Worm (Caenorhabditis elegans) whole organism, L4/young adult: Measurements from ENCODE around the gene str-35.
"Not testable (repeated sequence)": the region's sequence is repeated elsewhere in the genome, so short reads cannot be mapped to it uniquely, and the experiment has no call there.

Experiments used
- W03F9.2 ChIP-seq: fragments of 150-350 bp; optimal IDR thresholded peaks from 2 replicates; lab custom pipeline; 2014; ENCODE audit warnings: missing biosample characterization, missing genetic modification characterization
- dao-5 ChIP-seq: sonication (generic microtip); optimal IDR thresholded peaks from 2 replicates; lab custom pipeline; 2016; ENCODE audit warnings: missing genotype, missing genetic modification characterization, moderate library complexity, missing compliant biosample characterization
- him-1 ChIP-seq: sonication (generic microtip); optimal IDR thresholded peaks from 2 replicates; lab custom pipeline; 2016; ENCODE audit warnings: missing genotype, missing genetic modification reagents, missing genetic modification characterization, missing compliant biosample characterization

Gene str-35

ce11 chrV:4474543-4474942, at the start of gene str-35:
TSS of gene str-35 (plus strand) at chrV:4474843.
- not testable (repeated sequence) for TF ChIP-seq W03F9.2, dao-5, him-1 (tag; lab: Kevin White, UChicago)

ce11 chrV:4428202-4428601, 46.4 kb upstream of the str-35 start, which contains the start of gene Y47D7A.11:
TSS of gene Y47D7A.11 (minus strand) at chrV:4428302.
- no peak for TF ChIP-seq dao-5 (tag; lab: Kevin White, UChicago)
- TF ChIP-seq him-1 (tag; lab: Kevin White, UChicago): no peak
- TF ChIP-seq W03F9.2 (tag; lab: Kevin White, UChicago): no peak

- TF ChIP-seq him-1 (tag; lab: Kevin White, UChicago) (no peak), dao-5 (tag; lab: Kevin White, UChicago) (no peak), W03F9.2 (tag; lab: Kevin White, UChicago) (no peak)
Measured at ce11 chrV:4429576-4429975, 45.1 kb upstream of the str-35 start, which contains the start of gene Y47D7A.12. TSS of gene Y47D7A.12 (minus strand) at chrV:4429676.

ce11 chrV:4432783-4433237, 41.8 kb upstream of the str-35 start, which contains the start of gene Y47D7A.15:
TSS of gene Y47D7A.15 (minus strand) at chrV:4433187.
- TF ChIP-seq W03F9.2 (tag; lab: Kevin White, UChicago) (no peak), him-1 (tag; lab: Kevin White, UChicago) (no peak)

DNA sequence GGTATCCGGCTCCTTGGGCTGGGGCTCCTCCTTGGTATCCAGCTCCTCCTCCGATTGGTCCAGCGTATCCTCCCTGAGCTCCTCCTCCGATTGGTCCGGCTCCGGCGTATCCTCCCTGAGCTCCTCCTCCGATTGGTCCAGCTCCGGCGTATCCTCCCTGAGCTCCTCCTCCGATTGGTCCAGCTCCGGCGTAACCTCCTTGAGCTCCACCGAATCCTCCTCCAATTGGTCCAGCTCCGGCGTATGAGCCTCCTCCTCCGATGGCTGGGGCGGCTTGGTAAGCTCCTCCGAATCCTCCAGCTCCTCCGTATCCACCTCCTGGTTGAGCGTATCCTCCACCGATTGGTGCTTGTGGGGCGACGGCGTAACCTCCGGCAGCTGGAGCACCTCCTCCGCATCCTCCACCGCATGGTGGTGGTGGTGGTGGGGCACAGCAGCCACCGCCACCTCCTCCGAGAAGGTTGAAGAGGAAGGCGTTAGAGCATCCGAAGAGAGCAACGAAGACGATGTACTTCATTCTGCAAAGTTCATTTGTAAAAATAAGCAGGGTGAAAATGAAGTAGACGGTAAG, 39.1 kb upstream of the str-35 start, which contains the start of gene Y47D7A.13:
TSS of gene Y47D7A.13 (minus strand) at position 517 of the 571 bp plus-strand sequence.
- TF ChIP-seq dao-5 (tag; lab: Kevin White, UChicago): no peak

DNA sequence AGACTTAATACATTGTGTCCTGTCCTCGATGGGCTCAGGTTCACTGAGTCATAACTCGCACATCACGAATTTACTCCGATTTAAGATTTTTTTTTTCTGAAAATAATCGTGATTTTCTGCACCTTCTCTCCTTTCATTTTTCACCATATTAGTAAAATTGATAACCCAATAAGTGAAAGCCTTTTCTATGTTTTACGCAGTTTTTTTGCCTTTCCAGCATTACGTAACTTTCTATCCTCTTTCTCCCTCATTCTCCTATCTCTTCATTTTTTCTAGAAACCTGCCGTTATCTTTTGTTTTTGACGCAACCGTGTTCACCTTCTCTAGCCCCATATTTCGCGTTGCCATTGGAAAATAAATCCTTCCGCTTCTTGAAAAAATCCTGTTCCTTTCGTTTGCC, 37.4 kb upstream of the str-35 start:
- TF ChIP-seq W03F9.2 (tag; lab: Kevin White, UChicago): no peak
- TF ChIP-seq dao-5 (tag; lab: Kevin White, UChicago): no peak
- TF ChIP-seq him-1 (tag; lab: Kevin White, UChicago): no peak

DNA sequence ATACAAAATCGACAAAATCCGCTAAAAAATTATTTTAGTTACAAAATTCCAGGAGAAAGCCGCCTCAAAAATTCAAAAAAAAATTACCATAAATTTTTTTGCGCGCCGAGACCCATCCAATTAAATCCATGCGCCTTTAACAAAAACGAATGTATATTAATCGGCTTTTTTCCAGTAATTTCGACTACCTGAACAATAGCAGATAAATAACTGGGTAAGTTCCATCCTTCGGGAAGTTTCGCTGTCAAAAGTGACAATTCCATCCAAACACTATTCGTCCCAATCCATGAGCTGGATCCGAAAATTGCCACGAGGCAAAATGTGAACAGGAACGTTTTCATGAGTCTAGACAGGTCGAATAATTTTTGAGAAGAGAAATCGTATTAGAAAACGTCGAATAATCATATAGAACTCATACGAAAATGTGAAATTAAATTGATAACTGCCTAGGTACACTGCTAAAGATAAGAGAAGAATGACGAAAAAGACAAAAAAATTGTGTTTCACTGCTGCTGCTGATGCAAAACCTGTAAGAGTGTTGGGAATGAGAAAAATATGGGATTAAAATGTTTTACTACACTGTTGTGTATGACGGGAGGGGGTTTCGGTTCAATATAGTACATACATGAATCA, 31.8 kb upstream of the str-35 start, which contains the start of gene rft-1:
TSS of gene rft-1 (minus strand) at position 475 of the 633 bp plus-strand sequence.
- TF ChIP-seq W03F9.2 (tag; lab: Kevin White, UChicago) (no peak), him-1 (tag; lab: Kevin White, UChicago) (no peak), dao-5 (tag; lab: Kevin White, UChicago) (no peak)

- TF ChIP-seq dao-5 (tag; lab: Kevin White, UChicago) (no peak), him-1 (tag; lab: Kevin White, UChicago) (no peak), W03F9.2 (tag; lab: Kevin White, UChicago) (no peak)
Measured at ce11 chrV:4447637-4448036, 27.0 kb upstream of the str-35 start.

ce11 chrV:4450523-4451089, 24.0 kb upstream of the str-35 start, which contains the start of gene rft-2:
TSS of gene rft-2 (minus strand) at chrV:4450563.
- peak; percentile 33 for TF ChIP-seq him-1 (tag; lab: Kevin White, UChicago)
- peak; percentile 49 for TF ChIP-seq W03F9.2 (tag; lab: Kevin White, UChicago)
- no peak for TF ChIP-seq dao-5 (tag; lab: Kevin White, UChicago)

ce11 chrV:4454634-4455033, 20.0 kb upstream of the str-35 start, which contains the start of gene gnrr-5:
TSS of gene gnrr-5 (minus strand) at chrV:4454734.
- TF ChIP-seq dao-5 (tag; lab: Kevin White, UChicago): no peak
- TF ChIP-seq W03F9.2 (tag; lab: Kevin White, UChicago): no peak

DNA sequence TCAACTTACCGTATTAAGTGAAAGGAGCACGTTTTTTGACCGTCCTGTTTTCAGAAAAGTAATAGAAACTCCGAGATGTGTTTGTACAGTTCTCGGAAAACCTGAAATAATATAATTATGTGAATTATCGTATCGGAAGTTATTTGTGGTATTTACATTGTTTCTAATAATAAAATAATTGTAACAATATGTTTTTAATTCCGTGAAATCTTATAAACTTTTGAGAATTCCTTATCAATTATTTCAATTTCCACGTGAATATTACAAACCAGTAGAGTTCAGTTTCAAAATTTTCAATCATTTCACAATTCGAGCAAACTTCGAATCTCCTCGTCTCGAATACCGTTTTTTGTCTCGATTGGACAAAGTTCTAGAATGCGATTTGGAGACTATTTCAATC, 3.6 kb upstream of the str-35 start, which contains the start of gene T08H10.3:
TSS of gene T08H10.3 (plus strand) at position 301 of the 400 bp plus-strand sequence.
- TF ChIP-seq him-1 (tag; lab: Kevin White, UChicago): no peak
- no peak for TF ChIP-seq W03F9.2 (tag; lab: Kevin White, UChicago)
- no peak for TF ChIP-seq dao-5 (tag; lab: Kevin White, UChicago)

ce11 chrV:4481823-4482222, 7.2 kb downstream of the str-35 start:
- TF ChIP-seq W03F9.2 (tag; lab: Kevin White, UChicago) (no peak), dao-5 (tag; lab: Kevin White, UChicago) (no peak), him-1 (tag; lab: Kevin White, UChicago) (no peak)

DNA sequence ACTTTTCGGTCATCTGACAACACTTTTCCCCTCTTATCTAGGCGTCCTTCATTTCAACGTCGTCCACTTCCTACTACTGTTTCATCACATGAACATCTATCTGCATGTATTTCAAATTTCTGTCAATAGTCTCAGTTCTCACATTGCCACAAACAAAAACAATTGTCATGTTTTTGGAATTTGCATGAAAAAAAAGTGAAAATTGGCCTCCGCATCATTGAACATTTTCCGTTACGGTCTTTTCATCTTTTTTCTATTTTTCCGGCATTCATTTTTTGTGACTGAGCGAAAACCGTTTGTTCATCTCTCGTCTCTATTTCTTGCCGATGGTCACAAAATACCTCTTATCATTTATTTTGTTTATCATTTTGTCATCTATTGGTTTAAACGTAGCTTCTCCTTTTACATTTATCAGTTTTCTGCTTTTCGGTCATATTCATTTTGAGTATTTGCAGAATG, 8.4 kb downstream of the str-35 start, which contains the start of gene exc-15:
TSS of gene exc-15 (plus strand) at position 411 of the 459 bp plus-strand sequence.
- TF ChIP-seq dao-5 (tag; lab: Kevin White, UChicago): no peak
- TF ChIP-seq W03F9.2 (tag; lab: Kevin White, UChicago): no peak
- TF ChIP-seq him-1 (tag; lab: Kevin White, UChicago): no peak
